Fruit fly (Drosophila melanogaster): ENCODE results near the gene CG14564.

dm6 chr3L:21744169-21744568 lies 12.8 kb upstream of the CG14564 start, which contains the start of gene CG14565:
- TF ChIP-seq Eip75B (GFP tag; optimal IDR thresholded peaks at IDR 0.05) (no peak), eg (GFP tag; IDR thresholded peaks at IDR 0.05) (no peak), topi (GFP tag; optimal IDR thresholded peaks at IDR 0.05) (no peak)

All from whole organism, prepupa.